Fruit fly (Drosophila melanogaster) whole organism, wandering third instar larva: ENCODE data around the gene CG42717.

ENCODE experiments used
- Abd-B ChIP-seq: fragments of >200 bp; optimal IDR thresholded peaks from 2 replicates; lab custom pipeline; 2017; ENCODE audit warnings: missing biosample characterization, missing genetic modification characterization
- CG32264 ChIP-seq: fragments of 200-800 bp; sonication (Bioruptor generic); optimal IDR thresholded peaks from 2 replicates; lab custom pipeline; 2016; ENCODE audit warnings: missing biosample characterization, missing genetic modification characterization
- CG9705 ChIP-seq: fragments of 200-800 bp; sonication (Bioruptor generic); optimal IDR thresholded peaks from 2 replicates; lab custom pipeline; 2018; ENCODE audit warnings: missing biosample characterization, mild to moderate bottlenecking, missing genetic modification characterization
- CrebA ChIP-seq: fragments of 200-800 bp; sonication (Bioruptor generic); optimal IDR thresholded peaks from 2 replicates; lab custom pipeline; 2016; ENCODE audit warnings: missing biosample characterization, mild to moderate bottlenecking, missing genetic modification characterization, borderline replicate concordance
- Dfd ChIP-seq: fragments of >200 bp; optimal IDR thresholded peaks from 2 replicates; lab custom pipeline; 2017; ENCODE audit warnings: missing biosample characterization, missing genetic modification characterization
- Dif ChIP-seq: fragments of 200-275, 200-300 bp; sonication (Bioruptor generic); optimal IDR thresholded peaks from 2 replicates; lab custom pipeline; 2018; ENCODE audit warnings: missing biosample characterization, missing genetic modification characterization; ENCODE audit not compliant: partially characterized antibody
- GATAd ChIP-seq: sonication (Bioruptor generic); optimal IDR thresholded peaks from 2 replicates; lab custom pipeline; 2016; ENCODE audit warnings: missing biosample characterization, missing genetic modification characterization
- HLH106 ChIP-seq: fragments of 200-800 bp; optimal IDR thresholded peaks from 3 replicates; lab custom pipeline; 2019; ENCODE audit warnings: missing biosample characterization, mild to moderate bottlenecking, missing genetic modification characterization, moderate library complexity
- Hnf4 ChIP-seq: fragments of 200-800 bp; sonication (Bioruptor generic); optimal IDR thresholded peaks from 2 replicates; lab custom pipeline; 2016; ENCODE audit warnings: missing biosample characterization, mild to moderate bottlenecking, missing genetic modification characterization
- Hr78 ChIP-seq: fragments of >200 bp; optimal IDR thresholded peaks from 2 replicates; lab custom pipeline; 2017; ENCODE audit warnings: missing biosample characterization, missing genetic modification characterization
- Hr83 ChIP-seq: fragments of 200-300 bp; sonication (Bioruptor generic); optimal IDR thresholded peaks from 2 replicates; lab custom pipeline; 2016; ENCODE audit warnings: missing biosample characterization, mild to moderate bottlenecking, missing genetic modification characterization, moderate library complexity; ENCODE audit not compliant: poor library complexity, severe bottlenecking
- Jra ChIP-seq: sonication (Bioruptor generic); optimal IDR thresholded peaks from 2 replicates; lab custom pipeline; 2016; ENCODE audit warnings: missing biosample characterization, missing genetic modification characterization
- Mio ChIP-seq: sonication (Bioruptor generic); optimal IDR thresholded peaks from 2 replicates; lab custom pipeline; 2016; ENCODE audit warnings: missing biosample characterization, missing genetic modification characterization
- Myc ChIP-seq: fragments of >200 bp; optimal IDR thresholded peaks from 2 replicates; lab custom pipeline; 2017
- N ChIP-seq: fragments of >200 bp; optimal IDR thresholded peaks from 2 replicates; lab custom pipeline; 2018; ENCODE audit warnings: missing biosample characterization, missing external identifiers, missing genetic modification characterization
- OdsH ChIP-seq: fragments of 200-800 bp; sonication (Bioruptor generic); optimal IDR thresholded peaks from 2 replicates; lab custom pipeline; 2016; ENCODE audit warnings: missing biosample characterization, mild to moderate bottlenecking, missing genetic modification characterization
- Rel ChIP-seq, 2 experiments: fragments of 200-800 bp; sonication (Bioruptor generic) in 1 of 2; optimal IDR thresholded peaks; 2 replicates in 1 of 2; 3 replicates in 1 of 2; lab custom pipeline; 2016 to 2019; ENCODE audit warnings: mild to moderate bottlenecking in 2 of 2, missing biosample characterization in 2 of 2, missing genetic modification characterization in 2 of 2, moderate library complexity in 1 of 2
- Sp1 ChIP-seq: fragments of 200-800 bp; sonication (Bioruptor generic); optimal IDR thresholded peaks from 3 replicates; lab custom pipeline; 2019; ENCODE audit warnings: missing biosample characterization, mild to moderate bottlenecking, missing genetic modification characterization, moderate library complexity
- Vsx2 ChIP-seq: fragments of 200-300, 225-300 bp; sonication (Bioruptor generic); optimal IDR thresholded peaks from 2 replicates; lab custom pipeline; 2018; ENCODE audit warnings: missing biosample characterization, missing genetic modification characterization; ENCODE audit not compliant: partially characterized antibody
- br ChIP-seq: fragments of 200-800 bp; sonication (Bioruptor generic); optimal IDR thresholded peaks from 2 replicates; lab custom pipeline; 2016; ENCODE audit warnings: missing biosample characterization, missing genetic modification characterization
- brk ChIP-seq: fragments of 200-800 bp; sonication (Bioruptor generic); optimal IDR thresholded peaks from 2 replicates; lab custom pipeline; 2016; ENCODE audit warnings: missing biosample characterization, mild to moderate bottlenecking, missing genetic modification characterization
- dl ChIP-seq, 2 experiments: fragments of 175-275, 200-275 bp in 1 of 2; fragments of 200-275 bp in 1 of 2; sonication (Bioruptor generic); optimal IDR thresholded peaks; lab custom pipeline; 2018; ENCODE audit warnings: mild to moderate bottlenecking in 2 of 2, missing biosample characterization in 2 of 2, missing genetic modification characterization in 2 of 2, moderate library complexity in 2 of 2; ENCODE audit not compliant: partially characterized antibody in 2 of 2, insufficient read depth in 1 of 2
- dmrt93B ChIP-seq: fragments of 200-800 bp; sonication (Bioruptor generic); optimal IDR thresholded peaks from 2 replicates; lab custom pipeline; 2018; ENCODE audit warnings: missing biosample characterization, mild to moderate bottlenecking, missing genetic modification characterization
- dsf ChIP-seq: sonication (Bioruptor generic); optimal IDR thresholded peaks from 2 replicates; lab custom pipeline; 2016; ENCODE audit warnings: missing biosample characterization, missing genetic modification characterization, borderline replicate concordance
- ey ChIP-seq: fragments of 200-800 bp; sonication (Bioruptor generic); optimal IDR thresholded peaks from 2 replicates; lab custom pipeline; 2016; ENCODE audit warnings: missing biosample characterization, missing genetic modification characterization
- foxo ChIP-seq, 2 experiments: fragments of 200-800 bp; sonication (Bioruptor generic); optimal IDR thresholded peaks; 2 replicates in 1 of 2; 3 replicates in 1 of 2; lab custom pipeline; 2016 to 2017; ENCODE audit warnings: missing biosample characterization in 2 of 2, missing genetic modification characterization in 2 of 2
- fru ChIP-seq: fragments of 200-800 bp; sonication (Bioruptor generic); optimal IDR thresholded peaks from 3 replicates; lab custom pipeline; 2016; ENCODE audit warnings: missing biosample characterization, mild to moderate bottlenecking, missing genetic modification characterization
- h ChIP-seq: fragments of 200-800 bp; sonication (Bioruptor generic); optimal IDR thresholded peaks from 3 replicates; lab custom pipeline; 2016; ENCODE audit warnings: missing biosample characterization, mild to moderate bottlenecking, missing genetic modification characterization
- jim ChIP-seq: fragments of 175-275, 200-325 bp; sonication (Bioruptor generic); optimal IDR thresholded peaks from 2 replicates; lab custom pipeline; 2016; ENCODE audit warnings: missing biosample characterization, mild to moderate bottlenecking, missing genetic modification characterization
- lola ChIP-seq: fragments of >200 bp; optimal IDR thresholded peaks from 2 replicates; lab custom pipeline; 2017; ENCODE audit warnings: missing biosample characterization, missing genetic modification characterization
- pan ChIP-seq: fragments of >200 bp; optimal IDR thresholded peaks from 2 replicates; lab custom pipeline; 2017
- psq ChIP-seq: fragments of 200-800 bp; sonication (Bioruptor generic); optimal IDR thresholded peaks from 3 replicates; lab custom pipeline; 2017; ENCODE audit warnings: missing biosample characterization, mild to moderate bottlenecking, missing genetic modification characterization, moderate library complexity
- rgr ChIP-seq: fragments of 200-800 bp; sonication (Bioruptor generic); optimal IDR thresholded peaks from 3 replicates; lab custom pipeline; 2016; ENCODE audit warnings: missing biosample characterization, mild to moderate bottlenecking, missing genetic modification characterization
- sage ChIP-seq: fragments of 200-800 bp; sonication (Bioruptor generic); optimal IDR thresholded peaks from 2 replicates; lab custom pipeline; 2016; ENCODE audit warnings: missing biosample characterization, mild to moderate bottlenecking, missing genetic modification characterization
- sv ChIP-seq: fragments of 200-800 bp; sonication (Bioruptor generic); optimal IDR thresholded peaks from 3 replicates; lab custom pipeline; 2016; ENCODE audit warnings: missing biosample characterization, missing genetic modification characterization
- tai ChIP-seq: sonication (Bioruptor generic); optimal IDR thresholded peaks from 2 replicates; lab custom pipeline; 2016; ENCODE audit warnings: missing biosample characterization, missing genetic modification characterization
- usp ChIP-seq: fragments of >200 bp; optimal IDR thresholded peaks from 2 replicates; lab custom pipeline; 2017; ENCODE audit warnings: missing biosample characterization, missing genetic modification characterization
- woc ChIP-seq: sonication (Bioruptor generic); optimal IDR thresholded peaks from 2 replicates; lab custom pipeline; 2016; ENCODE audit warnings: missing biosample characterization, mild to moderate bottlenecking, missing genetic modification characterization

Gene CG42717

dm6 chr3L:16040389-16040788 lies 7.4 kb upstream of the CG42717 start:
- TF ChIP-seq Dif (GFP tag; lab: Kevin White, UChicago) = peak; percentile 16
- no peak for TF ChIP-seq Abd-B (GFP tag; lab: Kevin White, UChicago)

- no peak for TF ChIP-seq br (GFP tag; lab: Kevin White, UChicago)
- TF ChIP-seq psq (GFP tag; lab: Kevin White, UChicago) = no peak
- no peak for TF ChIP-seq brk
- TF ChIP-seq foxo (GFP tag; optimal IDR thresholded peaks at IDR 0.05; lab: Kevin White, UChicago) = no peak
- TF ChIP-seq Dif (GFP tag; lab: Kevin White, UChicago) = no peak
- no peak for TF ChIP-seq Abd-B (GFP tag; lab: Kevin White, UChicago)
- no peak for TF ChIP-seq sage (GFP tag; lab: Kevin White, UChicago)
- TF ChIP-seq Myc (lab: Kevin White, UChicago) = no peak
- no peak for TF ChIP-seq CrebA
- TF ChIP-seq woc (GFP tag; lab: Kevin White, UChicago) = no peak
- TF ChIP-seq, all 38 proteins: peak for 0
Measured at dm6 chr3L:16039063-16039462, 6.1 kb upstream of the CG42717 start.

dm6 chr3L:16037690-16038332 lies 4.8 kb upstream of the CG42717 start:
- TF ChIP-seq Myc (lab: Kevin White, UChicago) (no peak), h (GFP tag; lab: Kevin White, UChicago) (peak; percentile 64), jim (no peak), Rel (GFP tag; optimal IDR thresholded peaks at IDR 0.05; lab: Kevin White, UChicago) (peak; percentile 41), Rel (tag; optimal IDR thresholded peaks at IDR 0.05; lab: Kevin White, UChicago) (peak; percentile 38), tai (GFP tag; lab: Kevin White, UChicago) (peak; percentile 5), Sp1 (peak; percentile 49), CG32264 (GFP tag; lab: Kevin White, UChicago) (no peak), CG9705 (no peak), Dif (GFP tag; lab: Kevin White, UChicago) (no peak), foxo (GFP tag; optimal IDR thresholded peaks at IDR 0.05; lab: Kevin White, UChicago) (peak in 1 of 2 experiments; percentile 72), Hr78 (no peak), OdsH (GFP tag; lab: Kevin White, UChicago) (peak; percentile 47), HLH106 (tag; lab: Kevin White, UChicago) (peak; percentile 52), woc (GFP tag; lab: Kevin White, UChicago) (peak; percentile 13), Jra (GFP tag; lab: Kevin White, UChicago) (peak; percentile 44), Abd-B (GFP tag; lab: Kevin White, UChicago) (no peak), Mio (no peak), dmrt93B (GFP tag; lab: Kevin White, UChicago) (no peak), lola (no peak), br (GFP tag; lab: Kevin White, UChicago) (peak; percentile 46), psq (GFP tag; lab: Kevin White, UChicago) (peak; percentile 14), brk (peak; percentile 9), fru (GFP tag; lab: Kevin White, UChicago) (no peak), pan (no peak), dl (GFP tag; optimal IDR thresholded peaks at IDR 0.05; lab: Kevin White, UChicago; ENCODE audit: insufficient read depth in 1 of 2, partially characterized antibody in 2 of 2) (peak in 1 of 2 experiments; percentile 24), sage (GFP tag; lab: Kevin White, UChicago) (no peak), usp (no peak), dsf (GFP tag; lab: Kevin White, UChicago) (no peak), GATAd (GFP tag; lab: Kevin White, UChicago) (no peak), Dfd (GFP tag; lab: Kevin White, UChicago) (no peak), Hr83 (GFP tag; lab: Kevin White, UChicago) (no peak), Vsx2 (GFP tag; lab: Kevin White, UChicago) (no peak), N (GFP tag; lab: Kevin White, UChicago) (no peak), Hnf4 (peak; percentile 29), sv (GFP tag; lab: Kevin White, UChicago) (no peak), CrebA (peak; percentile 5), rgr (peak; percentile 49), ey (peak; percentile 57)
